Fruit fly (Drosophila melanogaster): ENCODE data around the gene Osi4.

Gene Osi4

DNA sequence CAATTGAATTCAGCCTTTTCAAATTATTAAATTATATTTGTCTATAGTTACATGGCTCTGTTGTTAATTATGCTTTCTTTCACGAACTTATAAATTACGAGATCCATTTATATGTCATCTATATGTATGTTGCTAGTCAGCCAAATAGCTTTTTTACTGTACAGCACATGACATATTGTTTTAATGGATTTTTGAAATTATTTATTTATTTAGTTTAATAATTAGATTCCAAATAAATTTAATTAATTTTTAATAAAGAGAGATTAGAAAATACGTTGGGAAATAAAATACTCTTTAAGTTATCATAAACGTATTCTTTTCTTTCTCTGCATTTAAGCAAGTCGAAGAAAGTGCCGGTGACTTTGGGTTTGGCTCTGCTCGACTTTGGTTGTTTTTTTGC is 19.7 kb upstream of the Osi4 start:
- TF ChIP-seq CG2120 (GFP tag; optimal IDR thresholded peaks at IDR 0.05) = no peak
- TF ChIP-seq CG10209 (GFP tag; optimal IDR thresholded peaks at IDR 0.05) = peak; percentile 14
- TF ChIP-seq ken (GFP tag; IDR thresholded peaks at IDR 0.05) = 0 out of 3 replicates have a peak, but pooled peaks have one; percentile 23
- TF ChIP-seq Atf-2 (GFP tag; optimal IDR thresholded peaks at IDR 0.05) = no peak
- TF ChIP-seq CG8388 (GFP tag; optimal IDR thresholded peaks at IDR 0.05) = peak; percentile 56
- peak; percentile 31 for TF ChIP-seq PHDP (tag; optimal IDR thresholded peaks at IDR 0.05)
- peak; percentile 16 for TF ChIP-seq nerfin-1 (tag; optimal IDR thresholded peaks at IDR 0.05)
- no peak for TF ChIP-seq Meics (GFP tag; optimal IDR thresholded peaks at IDR 0.05)
- TF ChIP-seq Xrp1 (GFP tag; IDR thresholded peaks at IDR 0.05) = 0 out of 2 replicates have a peak, but pooled peaks have one; percentile 7
- TF ChIP-seq esg (GFP tag; conservative IDR thresholded peaks at IDR 0.05) = no peak
- TF ChIP-seq zfh1 (GFP tag; IDR thresholded peaks at IDR 0.05) = no peak
- peak; percentile 56 for TF ChIP-seq CG8924 (tag; optimal IDR thresholded peaks at IDR 0.05)
- TF ChIP-seq B-H2 (GFP tag; optimal IDR thresholded peaks at IDR 0.05) = no peak
- TF ChIP-seq CG3407 (GFP tag; optimal IDR thresholded peaks at IDR 0.05) = peak; percentile 32
- TF ChIP-seq CG4424 (GFP tag; optimal IDR thresholded peaks at IDR 0.05) = peak; percentile 24
- no peak for TF ChIP-seq fu2 (GFP tag; optimal IDR thresholded peaks at IDR 0.05)
- no peak for TF ChIP-seq CG11398 (GFP tag; optimal IDR thresholded peaks at IDR 0.05)
- TF ChIP-seq odd (GFP tag; optimal IDR thresholded peaks at IDR 0.05) = no peak
- peak; percentile 73 for TF ChIP-seq Sox100B (GFP tag; optimal IDR thresholded peaks at IDR 0.05)
- TF ChIP-seq bowl (GFP tag; IDR thresholded peaks at IDR 0.05) = no peak
- no peak for TF ChIP-seq pb (GFP tag; optimal IDR thresholded peaks at IDR 0.05)
- no peak for TF ChIP-seq run (tag; optimal IDR thresholded peaks at IDR 0.05)
- no peak for TF ChIP-seq sc (optimal IDR thresholded peaks at IDR 0.05)
- TF ChIP-seq sc (GFP tag; optimal IDR thresholded peaks at IDR 0.05) = peak; percentile 27
- no peak for TF ChIP-seq CG4617 (GFP tag; optimal IDR thresholded peaks at IDR 0.05; ENCODE audit: borderline replicate concordance)
- TF ChIP-seq gcm (GFP tag; optimal IDR thresholded peaks at IDR 0.05) = no peak
- TF ChIP-seq crc (GFP tag; optimal IDR thresholded peaks at IDR 0.05) = no peak
- TF ChIP-seq CG18599 (GFP tag; optimal IDR thresholded peaks at IDR 0.05) = no peak
- no peak for TF ChIP-seq zen2 (GFP tag; IDR thresholded peaks at IDR 0.05; ENCODE audit: partially characterized antibody)
- TF ChIP-seq CG7987 (GFP tag; optimal IDR thresholded peaks at IDR 0.05) = no peak
- TF ChIP-seq bcd (GFP tag; optimal IDR thresholded peaks at IDR 0.05) = no peak
- TF ChIP-seq Antp (GFP tag; optimal IDR thresholded peaks at IDR 0.05) = no peak
- no peak for TF ChIP-seq CG14965 (GFP tag; optimal IDR thresholded peaks at IDR 0.05; ENCODE audit: borderline replicate concordance)
- no peak for TF ChIP-seq tio (GFP tag; optimal IDR thresholded peaks at IDR 0.05)
- TF ChIP-seq Rfx (GFP tag; IDR thresholded peaks at IDR 0.05) = no peak
- no peak for TF ChIP-seq CG1832 (GFP tag; optimal IDR thresholded peaks at IDR 0.05)
- TF ChIP-seq ATbp (GFP tag; optimal IDR thresholded peaks at IDR 0.05) = peak; percentile 69
- TF ChIP-seq CG2116 (GFP tag; optimal IDR thresholded peaks at IDR 0.05) = no peak
- no peak for TF ChIP-seq bab2 (GFP tag; optimal IDR thresholded peaks at IDR 0.05)
- TF ChIP-seq CG6854 (GFP tag; optimal IDR thresholded peaks at IDR 0.05) = no peak
- TF ChIP-seq repo (GFP tag; optimal IDR thresholded peaks at IDR 0.05) = no peak
- no peak for TF ChIP-seq h (optimal IDR thresholded peaks at IDR 0.05)
- TF ChIP-seq NC2β (GFP tag; optimal IDR thresholded peaks at IDR 0.05) = no peak
- peak; percentile 25 for TF ChIP-seq Asciz (GFP tag; optimal IDR thresholded peaks at IDR 0.05)
- TF ChIP-seq Sin3A (optimal IDR thresholded peaks at IDR 0.05) = no peak
- TF ChIP-seq sens-2 (GFP tag; IDR thresholded peaks at IDR 0.05) = no peak
- no peak for TF ChIP-seq zen (tag; optimal IDR thresholded peaks at IDR 0.05)
- TF ChIP-seq hth (optimal IDR thresholded peaks at IDR 0.05) = no peak
- no peak for TF ChIP-seq Dref (GFP tag; IDR thresholded peaks at IDR 0.05)
- TF ChIP-seq tup (GFP tag; optimal IDR thresholded peaks at IDR 0.05) = no peak
- TF ChIP-seq CG17385 (GFP tag; optimal IDR thresholded peaks at IDR 0.05) = peak; percentile 15
- TF ChIP-seq lmd (GFP tag; IDR thresholded peaks at IDR 0.05) = no peak
- TF ChIP-seq CTCF (GFP tag; optimal IDR thresholded peaks at IDR 0.05) = no peak

Data from whole organism, embryonic.